Worm (Caenorhabditis elegans) whole organism, L4 larva: ENCODE results near the gene ncx-7.

ENCODE experiments used
- F37D6.2 ChIP-seq: sonication (generic microtip); optimal IDR thresholded peaks from 2 replicates; lab custom pipeline; 2016; ENCODE audit warnings: mild to moderate bottlenecking, missing genetic modification characterization, missing compliant biosample characterization
- T20F7.1 ChIP-seq: fragments of 200-800 bp; sonication (Bioruptor generic); optimal IDR thresholded peaks from 2 replicates; lab custom pipeline; 2018; ENCODE audit warnings: mild to moderate bottlenecking, missing genetic modification characterization, missing compliant biosample characterization
- Y105C5A.15 ChIP-seq: fragments of 200-800 bp; sonication (Bioruptor generic); IDR thresholded peaks from 2 replicates; pipeline ENCODE4 v1.3.6; 2022; ENCODE audit warnings: missing genetic modification characterization, missing compliant biosample characterization
- Y48G9A.11 ChIP-seq: fragments of 200-800 bp; sonication (Bioruptor generic); IDR thresholded peaks from 2 replicates; pipeline ENCODE4 v1.3.6; 2022; ENCODE audit warnings: missing genetic modification reagents, missing genetic modification characterization, missing compliant biosample characterization
- ZK337.2 ChIP-seq: fragments of 200-800 bp; sonication (Bioruptor generic); IDR thresholded peaks from 2 replicates; pipeline ENCODE4 v1.3.6; 2022; ENCODE audit warnings: missing genetic modification reagents, missing genetic modification characterization, missing compliant biosample characterization
- ZK546.5 ChIP-seq, 2 experiments: sonication (generic microtip); optimal IDR thresholded peaks; 2 replicates each; lab custom pipeline; 2017; ENCODE audit warnings: missing biosample characterization in 2 of 2, missing genetic modification characterization in 2 of 2
- aha-1 ChIP-seq: fragments of 150-350 bp; peaks from one replicate; lab custom pipeline; 2014; ENCODE audit warnings: missing biosample characterization, missing genetic modification characterization
- attf-4 ChIP-seq: sonication (generic microtip); optimal IDR thresholded peaks from 3 replicates; lab custom pipeline; 2017; ENCODE audit warnings: missing biosample characterization, missing genetic modification characterization
- ceh-20 ChIP-seq: fragments of 200-800 bp; sonication (Bioruptor generic); IDR thresholded peaks from 2 replicates; pipeline ENCODE4 v1.3.6; 2022; ENCODE audit warnings: missing genetic modification reagents, missing genetic modification characterization, missing compliant biosample characterization
- ceh-82 ChIP-seq: sonication (generic microtip); optimal IDR thresholded peaks from 2 replicates; lab custom pipeline; 2017; ENCODE audit warnings: missing biosample characterization, missing genetic modification characterization
- ctbp-1 ChIP-seq: fragments of 200-800 bp; sonication (Bioruptor generic); IDR thresholded peaks from 2 replicates; pipeline ENCODE4 v1.3.6; 2022; ENCODE audit warnings: missing genetic modification reagents, missing genetic modification characterization, missing compliant biosample characterization
- daf-12 ChIP-seq: fragments of 150-350 bp; optimal IDR thresholded peaks from 2 replicates; lab custom pipeline; 2014; ENCODE audit warnings: missing biosample characterization, missing genetic modification reagents, missing genetic modification characterization
- dmd-8 ChIP-seq: fragments of 200-800 bp; sonication (Bioruptor generic); IDR thresholded peaks from 2 replicates; pipeline ENCODE4 v1.3.6; 2022; ENCODE audit warnings: missing genetic modification characterization, missing compliant biosample characterization
- dpl-1 ChIP-seq: fragments of 150-350 bp; optimal IDR thresholded peaks from 2 replicates; lab custom pipeline; 2014; ENCODE audit warnings: missing biosample characterization, missing genetic modification reagents, missing genetic modification characterization
- duxl-1 ChIP-seq: sonication (generic microtip); optimal IDR thresholded peaks from 2 replicates; lab custom pipeline; 2016; ENCODE audit warnings: mild to moderate bottlenecking, missing genetic modification characterization, moderate library complexity, missing compliant biosample characterization; ENCODE audit not compliant: poor library complexity
- egl-43 ChIP-seq: fragments of 200-800 bp; sonication (Bioruptor generic); IDR thresholded peaks from 2 replicates; pipeline ENCODE4 v1.3.6; 2022; ENCODE audit warnings: missing genetic modification reagents, missing genetic modification characterization, missing compliant biosample characterization
- hlh-11 ChIP-seq: fragments of 200-800 bp; sonication (Bioruptor generic); optimal IDR thresholded peaks from 2 replicates; lab custom pipeline; 2018; ENCODE audit warnings: mild to moderate bottlenecking, missing genetic modification characterization, missing compliant biosample characterization
- hmg-1.1 ChIP-seq: fragments of 200-800 bp; sonication (Bioruptor generic); IDR thresholded peaks from 2 replicates; pipeline ENCODE4 v1.3.6; 2022; ENCODE audit warnings: missing genetic modification reagents, missing genetic modification characterization, missing compliant biosample characterization
- jun-1 ChIP-seq: fragments of 150-350 bp; optimal IDR thresholded peaks from 2 replicates; lab custom pipeline; 2014; ENCODE audit warnings: missing biosample characterization, missing genetic modification reagents, missing genetic modification characterization
- lin-13 ChIP-seq: fragments of 150-350 bp; optimal IDR thresholded peaks from 2 replicates; lab custom pipeline; 2014; ENCODE audit warnings: missing biosample characterization, missing genetic modification reagents, missing genetic modification characterization
- lin-38 ChIP-seq: fragments of 200-800 bp; sonication (Bioruptor generic); IDR thresholded peaks from 2 replicates; pipeline ENCODE4 v1.3.6; 2022; ENCODE audit warnings: missing genetic modification reagents, missing genetic modification characterization, missing compliant biosample characterization
- mdt-29 ChIP-seq: fragments of 200-800 bp; sonication (Bioruptor generic); IDR thresholded peaks from 2 replicates; pipeline ENCODE4 v1.3.6; 2022; ENCODE audit warnings: missing genetic modification reagents, missing genetic modification characterization, missing compliant biosample characterization
- mes-2 ChIP-seq: sonication (generic microtip); optimal IDR thresholded peaks from 2 replicates; lab custom pipeline; 2016; ENCODE audit warnings: missing genotype, mild to moderate bottlenecking, missing genetic modification characterization, missing compliant biosample characterization; ENCODE audit not compliant: poor library complexity, severe bottlenecking
- nhr-11 ChIP-seq: fragments of 150-350 bp; optimal IDR thresholded peaks from 2 replicates; lab custom pipeline; 2014; ENCODE audit warnings: missing biosample characterization, missing genetic modification characterization
- sdz-12 ChIP-seq: fragments of 200-800 bp; sonication (Bioruptor generic); optimal IDR thresholded peaks from 2 replicates; lab custom pipeline; 2018; ENCODE audit warnings: mild to moderate bottlenecking, missing genetic modification characterization, missing compliant biosample characterization
- set-16 ChIP-seq: fragments of 200-800 bp; sonication (Bioruptor generic); IDR thresholded peaks from 2 replicates; pipeline ENCODE4 v1.3.6; 2022; ENCODE audit warnings: missing genetic modification reagents, missing genetic modification characterization, missing compliant biosample characterization
- skn-1 ChIP-seq: fragments of 150-350 bp; optimal IDR thresholded peaks from 2 replicates; lab custom pipeline; 2014; ENCODE audit warnings: missing biosample characterization, missing genetic modification characterization
- snpc-1.2 ChIP-seq: fragments of 200-800 bp; sonication (Bioruptor generic); IDR thresholded peaks from 2 replicates; pipeline ENCODE4 v1.3.6; 2022; ENCODE audit warnings: missing genetic modification reagents, missing genetic modification characterization, missing compliant biosample characterization
- unc-62 ChIP-seq, 3 experiments: fragments of 150-350 bp in 1 of 3; sonication (generic microtip); optimal IDR thresholded peaks in 2 of 3; peaks in 1 of 3; 1 replicate in 1 of 3; 2 replicates in 2 of 3; lab custom pipeline; 2014 to 2017; ENCODE audit warnings: missing biosample characterization in 3 of 3, missing genetic modification characterization in 3 of 3, missing genetic modification reagents in 3 of 3, missing genotype in 1 of 3
- zfp-2 ChIP-seq: sonication (generic microtip); optimal IDR thresholded peaks from 2 replicates; lab custom pipeline; 2016; ENCODE audit warnings: mild to moderate bottlenecking, missing genetic modification characterization, missing compliant biosample characterization

ncx-7 gene

DNA sequence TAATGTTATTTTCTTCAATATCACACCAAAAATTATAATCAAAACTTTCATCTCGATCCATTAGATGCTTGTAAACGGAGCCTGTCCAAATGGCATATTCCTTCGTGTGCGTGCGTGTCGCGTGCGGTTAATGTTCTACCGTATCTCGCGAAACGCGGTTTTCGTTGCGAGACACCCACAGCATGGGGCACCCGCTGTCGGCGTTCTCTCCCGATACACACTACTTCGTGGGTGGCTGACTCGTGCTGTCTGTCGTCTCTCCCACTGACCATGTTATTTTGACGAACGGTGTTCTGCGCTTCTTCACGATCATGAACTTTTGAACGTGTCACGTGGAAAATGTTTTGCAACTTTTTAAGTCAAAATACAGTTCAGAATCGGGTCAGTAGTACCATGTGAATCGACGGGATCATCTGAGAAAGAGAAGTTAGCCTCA lies 45.4 kb upstream of the ncx-7 start (continued):
- TF ChIP-seq ZK337.2 (GFP tag; lab: Robert Waterston, UW), result peak; percentile 78; the same call in 1 of the 2 replicates
- no peak for TF ChIP-seq attf-4 (tag; lab: Kevin White, UChicago)
- peak; percentile 24 to 87 for TF ChIP-seq ZK546.5 (tag; optimal IDR thresholded peaks at IDR 0.05; lab: Kevin White, UChicago)
- TF ChIP-seq jun-1 (tag; lab: Kevin White, UChicago), result peak; percentile 95
- TF ChIP-seq mes-2 (tag; lab: Kevin White, UChicago), result peak; percentile 95
- peak; percentile 91 for TF ChIP-seq lin-13 (GFP tag; lab: Kevin White, UChicago)
- peak; percentile 86 for TF ChIP-seq dpl-1 (GFP tag; lab: Kevin White, UChicago)

DNA sequence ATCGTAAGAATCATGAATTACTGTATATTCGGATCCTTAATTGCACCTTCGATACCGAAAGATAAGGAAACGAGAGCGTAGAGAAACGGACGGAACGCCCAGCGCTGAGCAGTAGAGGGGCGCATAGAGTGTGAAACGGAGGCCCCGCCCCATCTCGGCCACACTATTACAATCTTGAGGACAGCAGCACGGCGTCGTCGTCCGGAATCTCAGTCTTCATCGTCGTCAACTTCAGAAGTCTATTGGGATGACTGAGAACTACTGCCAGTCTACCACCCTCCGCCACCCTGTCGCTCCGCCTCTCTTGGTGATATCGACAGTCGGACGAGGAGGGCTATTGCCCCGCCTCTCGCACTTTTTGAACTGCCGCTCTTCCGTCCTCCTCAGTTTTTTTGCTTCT lies 44.6 kb upstream of the ncx-7 start:
- 0 out of 2 replicates have a peak, but pooled peaks have one; percentile 7 for TF ChIP-seq ctbp-1
- TF ChIP-seq unc-62 (GFP tag; optimal IDR thresholded peaks at IDR 0.05 in 1 of 2; lab: Kevin White, UChicago), result peak in 1 of 2 experiments; percentile 68
- TF ChIP-seq unc-62 (tag; optimal IDR thresholded peaks at IDR 0.05; lab: Kevin White, UChicago), result no peak
- no peak for TF ChIP-seq Y105C5A.15 (GFP tag; lab: Robert Waterston, UW)
- peak; percentile 62; the same call in 1 of the 2 replicates for TF ChIP-seq set-16 (GFP tag; lab: Robert Waterston, UW)
- no peak for TF ChIP-seq Y48G9A.11
- no peak for TF ChIP-seq sdz-12 (GFP tag; lab: Kevin White, UChicago)
- no peak for TF ChIP-seq dmd-8 (GFP tag; lab: Robert Waterston, UW)
- TF ChIP-seq hmg-1.1 (GFP tag; lab: Robert Waterston, UW), result 0 out of 2 replicates have a peak, but pooled peaks have one; percentile 18
- TF ChIP-seq mdt-29 (GFP tag; lab: Robert Waterston, UW), result peak; percentile 15; the same call in 1 of the 2 replicates
- TF ChIP-seq egl-43 (GFP tag; lab: Robert Waterston, UW), result peak; percentile 53
- no peak for TF ChIP-seq duxl-1 (tag; lab: Kevin White, UChicago)
- no peak for TF ChIP-seq ceh-82 (tag; lab: Kevin White, UChicago)
- TF ChIP-seq hlh-11, result no peak
- TF ChIP-seq, all 104 proteins: peak for 6

DNA sequence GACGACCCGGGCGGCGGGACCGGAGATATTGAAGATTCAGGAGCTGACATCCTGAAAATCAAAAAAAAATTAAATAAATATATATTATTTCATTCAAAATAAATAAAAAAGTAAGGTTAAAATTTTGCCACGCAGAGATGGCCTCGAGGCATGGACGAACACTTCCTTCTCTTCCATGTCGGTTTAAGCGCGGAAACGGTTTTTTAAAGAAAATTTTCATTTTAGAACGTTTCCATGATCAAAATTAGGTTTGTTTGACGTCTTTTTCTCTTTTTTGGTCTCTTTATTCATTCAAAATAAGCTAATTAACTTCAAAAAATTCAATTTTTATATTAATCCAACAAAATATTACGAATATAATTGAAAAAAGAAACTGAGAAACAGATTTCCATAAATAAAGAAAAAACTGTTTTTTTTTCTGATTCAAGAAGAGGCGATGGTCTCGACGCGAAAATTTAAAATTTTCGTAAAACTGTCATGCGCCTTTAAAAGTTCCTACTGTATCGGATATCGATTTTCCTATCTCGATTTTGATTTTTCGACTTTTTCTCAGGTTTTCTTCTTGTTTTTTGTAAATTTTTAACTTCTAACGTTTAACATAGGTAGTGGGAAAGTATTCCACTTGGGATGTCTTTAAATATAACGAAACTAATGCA lies 42.1 kb upstream of the ncx-7 start, which contains the start of gene gcc-2:
Gene gcc-2 (minus strand): TSS at position 51 of the 656 bp plus-strand sequence.
- TF ChIP-seq F37D6.2 (tag; lab: Kevin White, UChicago), result no peak
- no peak for TF ChIP-seq nhr-11 (tag; lab: Kevin White, UChicago)
- TF ChIP-seq aha-1, result peak; percentile 13
- peak; percentile 9 for TF ChIP-seq mes-2 (tag; lab: Kevin White, UChicago)

DNA sequence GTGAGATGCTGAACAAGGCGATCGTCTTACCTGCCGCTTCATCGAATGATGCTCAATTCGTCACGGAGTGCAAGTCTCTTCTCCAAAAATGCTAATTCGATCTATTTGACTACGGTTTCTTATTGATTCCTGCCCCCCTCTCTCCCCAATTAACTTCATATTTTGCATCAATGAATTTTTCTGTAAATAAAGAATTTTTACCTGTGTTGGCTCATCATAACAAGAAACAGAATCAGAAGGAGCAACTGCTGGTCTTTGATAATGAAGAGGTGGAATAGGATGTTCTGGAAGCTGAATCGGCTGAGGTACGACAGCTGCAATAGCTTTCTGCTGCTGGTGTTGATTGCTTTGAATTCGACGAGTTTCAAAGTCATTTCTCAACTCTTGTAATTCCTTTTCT lies 40.1 kb upstream of the ncx-7 start:
- TF ChIP-seq skn-1 (tag; lab: Kevin White, UChicago), result no peak
- no peak for TF ChIP-seq ceh-20
- TF ChIP-seq aha-1, result peak; percentile 22
- TF ChIP-seq, all 104 proteins: peak for 1

DNA sequence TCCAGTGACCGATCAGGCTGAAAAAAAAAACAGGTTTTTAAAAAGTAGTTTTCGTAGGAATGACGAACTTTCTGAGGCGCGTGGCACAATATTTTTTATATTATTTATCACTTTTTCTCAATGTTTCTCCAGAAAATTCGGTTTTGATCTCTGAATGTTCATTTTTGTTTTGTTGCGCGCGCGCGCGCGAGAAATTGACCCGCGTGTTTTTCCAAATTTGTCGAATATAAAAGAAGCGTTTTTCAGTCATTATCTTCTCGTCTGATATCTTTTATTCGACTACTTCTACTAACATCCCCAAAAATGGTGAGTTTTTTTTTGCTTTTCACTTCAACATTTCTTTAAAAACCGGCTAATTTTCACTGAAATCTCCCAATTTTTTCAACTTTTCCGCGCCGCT lies 38.8 kb upstream of the ncx-7 start, which contains the start of gene rmd-1:
Gene rmd-1 (plus strand): TSS at position 247 of the 400 bp plus-strand sequence.
- TF ChIP-seq set-16 (GFP tag; lab: Robert Waterston, UW) (no peak), T20F7.1 (GFP tag; lab: Kevin White, UChicago) (no peak), lin-38 (GFP tag; lab: Robert Waterston, UW) (peak; percentile 51), daf-12 (tag; lab: Kevin White, UChicago) (no peak), snpc-1.2 (GFP tag; lab: Robert Waterston, UW) (no peak), dpl-1 (GFP tag; lab: Kevin White, UChicago) (no peak), zfp-2 (tag; lab: Kevin White, UChicago) (no peak)
- TF ChIP-seq, all 104 proteins: peak for 1
